Worm (Caenorhabditis elegans): ENCODE results near the gene tpk-1.
A peak's percentile ranks its signal among the peaks of the same experiment; 100 is the strongest.

Gene tpk-1

DNA sequence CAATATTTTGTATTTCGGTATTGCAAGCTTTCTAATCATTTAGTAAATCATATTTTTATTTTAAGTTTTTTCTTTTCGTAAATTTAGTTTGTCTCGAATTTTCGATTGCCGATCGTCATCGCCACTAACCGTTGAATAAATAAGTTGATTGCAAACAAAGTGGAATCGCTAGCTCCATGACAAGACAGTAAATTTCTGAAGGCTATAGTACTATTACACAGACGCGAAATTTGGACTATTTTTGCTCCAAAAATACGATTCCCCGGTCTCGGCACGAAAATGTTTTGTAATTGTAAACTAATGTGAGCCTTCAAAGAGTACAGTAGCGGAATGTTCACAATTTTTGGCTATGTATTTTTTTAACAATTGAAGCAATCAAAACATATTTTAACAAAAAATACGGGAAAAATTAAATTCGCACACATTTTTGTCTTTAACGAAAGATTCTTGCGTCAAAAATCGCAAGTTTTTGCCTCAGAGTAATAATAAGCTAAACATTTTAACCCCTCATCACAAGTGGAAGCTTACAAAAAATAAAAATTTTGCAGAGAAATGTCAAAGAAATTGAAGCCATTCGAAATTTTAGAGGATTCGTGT lies at the start of gene tpk-1:
tpk-1 (plus strand) TSS at position 547 of the 597 bp plus-strand sequence.
- TF ChIP-seq elt-2 (tag; optimal IDR thresholded peaks at IDR 0.05) = no peak
- TF ChIP-seq odd-2 (tag; optimal IDR thresholded peaks at IDR 0.05) = no peak
- TF ChIP-seq zip-5 (tag; optimal IDR thresholded peaks at IDR 0.05) = no peak
- no peak for TF ChIP-seq ceh-34 (tag; optimal IDR thresholded peaks at IDR 0.05)
- TF ChIP-seq rnt-1 (tag; optimal IDR thresholded peaks at IDR 0.05) = no peak
- TF ChIP-seq unc-42 (tag; optimal IDR thresholded peaks at IDR 0.05) = no peak
- no peak for TF ChIP-seq C08G9.2 (tag; optimal IDR thresholded peaks at IDR 0.05)
- TF ChIP-seq T23F11.4 (GFP tag; optimal IDR thresholded peaks at IDR 0.05) = no peak
- TF ChIP-seq ceh-24 (tag; optimal IDR thresholded peaks at IDR 0.05) = no peak
- no peak for TF ChIP-seq ets-4 (tag; optimal IDR thresholded peaks at IDR 0.05)
- TF ChIP-seq ceh-14 (tag; optimal IDR thresholded peaks at IDR 0.05) = no peak
- TF ChIP-seq ceh-2 (tag; optimal IDR thresholded peaks at IDR 0.05) = no peak
- no peak for TF ChIP-seq dve-1 (tag; optimal IDR thresholded peaks at IDR 0.05)
- TF ChIP-seq Y22D7AL.16 (tag; optimal IDR thresholded peaks at IDR 0.05) = no peak
- TF ChIP-seq ceh-48 (tag; optimal IDR thresholded peaks at IDR 0.05) = no peak
- TF ChIP-seq fkh-10 (GFP tag; optimal IDR thresholded peaks at IDR 0.05) = no peak

DNA sequence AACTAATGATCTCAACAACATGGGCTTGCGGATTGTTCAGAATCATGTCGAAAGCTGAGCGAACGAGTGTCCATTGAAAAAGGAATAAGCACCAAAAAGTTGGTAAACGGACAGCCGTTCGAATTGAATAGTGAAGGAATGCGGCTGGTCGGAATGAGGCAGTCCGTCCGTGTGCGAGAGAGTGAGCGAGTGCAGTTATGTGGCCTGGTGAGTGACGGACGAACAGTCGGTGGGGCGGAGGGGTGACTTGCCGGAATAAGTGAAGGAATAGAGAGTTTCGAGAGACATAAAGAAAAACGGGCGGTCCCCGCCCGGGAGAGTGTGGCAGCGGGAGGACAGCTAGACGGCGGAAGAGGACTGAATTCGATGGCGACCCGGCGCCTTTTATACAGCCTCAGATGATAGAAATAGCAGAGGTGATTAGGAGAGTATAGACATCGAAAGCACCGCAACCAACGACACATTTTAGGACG lies 46.6 kb upstream of the tpk-1 start:
- peak; percentile 10 for TF ChIP-seq C38D4.7 (GFP tag; optimal IDR thresholded peaks at IDR 0.05)
- no peak for TF ChIP-seq hlh-6 (tag; optimal IDR thresholded peaks at IDR 0.05)
- peak; percentile 3 for TF ChIP-seq fkh-6 (tag; optimal IDR thresholded peaks at IDR 0.05)
- peak; percentile 66 for TF ChIP-seq sdc-2 (tag; optimal IDR thresholded peaks at IDR 0.05)
- peak; percentile 64 for TF ChIP-seq ceh-14 (tag; optimal IDR thresholded peaks at IDR 0.05)
- no peak for TF ChIP-seq ztf-16 (tag; optimal IDR thresholded peaks at IDR 0.05)
- TF ChIP-seq fkh-10 (GFP tag; optimal IDR thresholded peaks at IDR 0.05) = no peak
- TF ChIP-seq ceh-18 (tag; optimal IDR thresholded peaks at IDR 0.05) = peak; percentile 88
- TF ChIP-seq lin-11 (tag; optimal IDR thresholded peaks at IDR 0.05) = no peak
- TF ChIP-seq fax-1 (tag; optimal IDR thresholded peaks at IDR 0.05) = no peak
- TF ChIP-seq ceh-45 (GFP tag; IDR thresholded peaks at IDR 0.05) = no peak
- no peak for TF ChIP-seq dve-1 (tag; optimal IDR thresholded peaks at IDR 0.05)
- peak; percentile 57 for TF ChIP-seq T23F11.4 (GFP tag; optimal IDR thresholded peaks at IDR 0.05)
- no peak for TF ChIP-seq unc-3 (GFP tag; conservative IDR thresholded peaks at IDR 0.05)
- TF ChIP-seq unc-3 (tag; optimal IDR thresholded peaks at IDR 0.05) = no peak
- TF ChIP-seq pat-9 (tag; optimal IDR thresholded peaks at IDR 0.05) = peak; percentile 46
- no peak for TF ChIP-seq madf-2 (tag; optimal IDR thresholded peaks at IDR 0.05)
- TF ChIP-seq ceh-34 (tag; optimal IDR thresholded peaks at IDR 0.05) = peak; percentile 72
- no peak for TF ChIP-seq nhr-11 (tag; optimal IDR thresholded peaks at IDR 0.05)
- TF ChIP-seq tbx-2 (tag; optimal IDR thresholded peaks at IDR 0.05) = peak; percentile 73
- peak; percentile 10 for TF ChIP-seq gmeb-2 (tag; optimal IDR thresholded peaks at IDR 0.05)
- TF ChIP-seq unc-42 (tag; optimal IDR thresholded peaks at IDR 0.05) = no peak
- TF ChIP-seq ceh-31 (tag; optimal IDR thresholded peaks at IDR 0.05) = peak; percentile 68
- TF ChIP-seq K02D7.2 (tag; optimal IDR thresholded peaks at IDR 0.05) = no peak
- TF ChIP-seq ceh-22 (tag; optimal IDR thresholded peaks at IDR 0.05) = no peak
- no peak for TF ChIP-seq ahr-1 (tag; optimal IDR thresholded peaks at IDR 0.05)
- TF ChIP-seq mec-3 (tag; optimal IDR thresholded peaks at IDR 0.05; ENCODE audit: borderline replicate concordance) = peak; percentile 6
- peak; percentile 73 for TF ChIP-seq ref-2 (tag; optimal IDR thresholded peaks at IDR 0.05)
- TF ChIP-seq hlh-30 (tag; optimal IDR thresholded peaks at IDR 0.05; ENCODE audit: insufficient read depth) = no peak
- no peak for TF ChIP-seq tbx-7 (tag; optimal IDR thresholded peaks at IDR 0.05)
- TF ChIP-seq elt-2 (tag; optimal IDR thresholded peaks at IDR 0.05) = no peak
- TF ChIP-seq F13H6.1 (tag; optimal IDR thresholded peaks at IDR 0.05) = peak; percentile 41
- TF ChIP-seq ceh-19 (GFP tag; optimal IDR thresholded peaks at IDR 0.05) = no peak
- peak; percentile 35 for TF ChIP-seq ceh-30 (tag; optimal IDR thresholded peaks at IDR 0.05)
- TF ChIP-seq unc-55 (GFP tag; optimal IDR thresholded peaks at IDR 0.05) = peak; percentile 17
- no peak for TF ChIP-seq hlh-13 (GFP tag; optimal IDR thresholded peaks at IDR 0.05)
- no peak for TF ChIP-seq odd-2 (tag; optimal IDR thresholded peaks at IDR 0.05)
- TF ChIP-seq dmd-4 (tag; optimal IDR thresholded peaks at IDR 0.05; ENCODE audit: borderline replicate concordance) = peak; percentile 65
- TF ChIP-seq che-1 (tag; optimal IDR thresholded peaks at IDR 0.05) = no peak
- TF ChIP-seq ceh-6 (GFP tag; optimal IDR thresholded peaks at IDR 0.05) = peak; percentile 54
- TF ChIP-seq hlh-8 (tag; optimal IDR thresholded peaks at IDR 0.05) = no peak
- no peak for TF ChIP-seq ceh-9 (tag; optimal IDR thresholded peaks at IDR 0.05)

Data from whole organism, late embryonic.